Worm (Caenorhabditis elegans) whole organism, early embryonic: ENCODE results near the gene F40C5.1.
"Not testable (repeated sequence)": the region's sequence is repeated elsewhere in the genome, so short reads cannot be mapped to it uniquely, and the experiment has no call there.

Experiments
- F13C5.2 ChIP-seq: sonication (generic microtip); optimal IDR thresholded peaks from 2 replicates; lab custom pipeline; 2017; ENCODE audit warnings: mild to moderate bottlenecking, missing genetic modification characterization, inconsistent platforms, missing compliant biosample characterization
- ama-1 ChIP-seq: fragments of 150-350 bp; optimal IDR thresholded peaks from 2 replicates; lab custom pipeline; 2014
- ceh-13 ChIP-seq: fragments of 200-800 bp; sonication (Bioruptor generic); optimal IDR thresholded peaks from 2 replicates; lab custom pipeline; 2018; ENCODE audit warnings: mild to moderate bottlenecking, missing genetic modification characterization, missing compliant biosample characterization
- hmg-4 ChIP-seq: fragments of 200-800 bp; sonication (Bioruptor generic); optimal IDR thresholded peaks from 2 replicates; lab custom pipeline; 2018; ENCODE audit warnings: mild to moderate bottlenecking, missing genetic modification characterization, missing compliant biosample characterization
- hnd-1 ChIP-seq: sonication (generic microtip); optimal IDR thresholded peaks from 2 replicates; lab custom pipeline; 2016; ENCODE audit warnings: missing genetic modification characterization, missing compliant biosample characterization
- pes-1 ChIP-seq: fragments of 200-800 bp; sonication (Bioruptor generic); IDR thresholded peaks from 2 replicates; pipeline ENCODE4 v1.3.6; 2022; ENCODE audit warnings: missing genetic modification reagents, missing genetic modification characterization, missing compliant biosample characterization
- tbx-37 ChIP-seq: fragments of 200-800 bp; sonication (Bioruptor generic); conservative IDR thresholded peaks from 2 replicates; pipeline ENCODE4 v1.3.6; 2022; ENCODE audit warnings: missing genetic modification reagents, missing genetic modification characterization, missing compliant biosample characterization
- tra-4 ChIP-seq: sonication (generic microtip); optimal IDR thresholded peaks from 2 replicates; lab custom pipeline; 2017; ENCODE audit warnings: missing genetic modification characterization, missing compliant biosample characterization

Gene F40C5.1

ce11 chrV:3616844-3617243, 44.3 kb downstream of the F40C5.1 start:
- TF ChIP-seq hnd-1 (tag; lab: Kevin White, UChicago) (no peak), tra-4 (no peak), ceh-13 (no peak), pes-1 (GFP tag; lab: Robert Waterston, UW) (no peak), tbx-37 (GFP tag; lab: Robert Waterston, UW) (no peak), ama-1 (no peak), hmg-4 (GFP tag; lab: Kevin White, UChicago) (no peak)

- not testable (repeated sequence) for TF ChIP-seq tra-4, ceh-13, F13C5.2
Measured at ce11 chrV:3620608-3621007, 48.1 kb downstream of the F40C5.1 start, which contains the start of gene srx-93. Gene srx-93, minus strand, starts transcription at chrV:3620708.
